Worm (Caenorhabditis elegans) whole organism, L1 larva: ENCODE measurements around the gene oac-39.

ENCODE experiments used
- C16A3.4 ChIP-seq: fragments of 150-350 bp; optimal IDR thresholded peaks from 2 replicates; lab custom pipeline; 2014; ENCODE audit warnings: missing biosample characterization, missing genetic modification characterization
- Y116A8C.19 ChIP-seq: sonication (generic microtip); optimal IDR thresholded peaks from 2 replicates; lab custom pipeline; 2016; ENCODE audit warnings: missing compliant biosample characterization, missing genetic modification characterization, borderline replicate concordance
- aly-2 ChIP-seq: fragments of 150-350 bp; optimal IDR thresholded peaks from 2 replicates; lab custom pipeline; 2014; ENCODE audit warnings: missing biosample characterization, missing genetic modification characterization
- ceh-82 ChIP-seq, 3 experiments: fragments of 150-350 bp in 1 of 3; sonication (generic microtip) in 2 of 3; optimal IDR thresholded peaks; 2 replicates each; lab custom pipeline; 2014 to 2017; ENCODE audit warnings: missing biosample characterization in 3 of 3, missing genetic modification characterization in 3 of 3
- ces-1 ChIP-seq: fragments of 150-350 bp; optimal IDR thresholded peaks from 2 replicates; lab custom pipeline; 2014; ENCODE audit warnings: missing biosample characterization, missing genetic modification reagents, missing genetic modification characterization
- dpl-1 ChIP-seq, 3 experiments: fragments of 150-350 bp in 2 of 3; sonication (generic microtip) in 1 of 3; optimal IDR thresholded peaks; 2 replicates each; lab custom pipeline; 2014 to 2017; ENCODE audit warnings: missing biosample characterization in 3 of 3, missing genetic modification characterization in 3 of 3, missing genetic modification reagents in 3 of 3
- dsc-1 ChIP-seq: sonication (generic microtip); optimal IDR thresholded peaks from 2 replicates; lab custom pipeline; 2016; ENCODE audit warnings: mild to moderate bottlenecking, missing genetic modification characterization, missing compliant biosample characterization
- efl-1 ChIP-seq, 4 experiments: fragments of 150-350 bp; optimal IDR thresholded peaks in 3 of 4; peaks in 1 of 4; 1 replicate in 1 of 4; 2 replicates in 3 of 4; lab custom pipeline; 2014; ENCODE audit warnings: missing biosample characterization in 2 of 4, missing genetic modification characterization in 2 of 4, missing genetic modification reagents in 2 of 4
- efl-3 ChIP-seq: fragments of 200-800 bp; sonication (Bioruptor generic); optimal IDR thresholded peaks from 2 replicates; lab custom pipeline; 2018; ENCODE audit warnings: mild to moderate bottlenecking, missing genetic modification characterization, missing compliant biosample characterization
- elt-2 ChIP-seq: sonication (generic microtip); optimal IDR thresholded peaks from 2 replicates; lab custom pipeline; 2016; ENCODE audit warnings: missing genetic modification characterization, mild to moderate bottlenecking, inconsistent platforms, missing compliant biosample characterization, missing genetic modification reagents
- elt-3 ChIP-seq, 6 experiments: fragments of 150-350 bp in 1 of 6; sonication (generic microtip); optimal IDR thresholded peaks; 2 replicates each; lab custom pipeline; 2017 to 2018; ENCODE audit warnings: missing biosample characterization in 6 of 6, missing genetic modification characterization in 6 of 6, inconsistent platforms in 1 of 6
- ets-5 ChIP-seq: fragments of 200-800 bp; sonication (Bioruptor generic); IDR thresholded peaks from 2 replicates; pipeline ENCODE4 v1.3.6; 2022; ENCODE audit warnings: missing genetic modification characterization, missing compliant biosample characterization
- fkh-10 ChIP-seq: sonication (generic microtip); optimal IDR thresholded peaks from 2 replicates; lab custom pipeline; 2017; ENCODE audit warnings: missing biosample characterization, missing genetic modification reagents, missing genetic modification characterization
- fkh-4 ChIP-seq: sonication (generic microtip); optimal IDR thresholded peaks from 2 replicates; lab custom pipeline; 2016; ENCODE audit warnings: missing compliant biosample characterization, missing genetic modification characterization, borderline replicate concordance
- hpl-2 ChIP-seq: fragments of 150-350 bp; optimal IDR thresholded peaks from 2 replicates; lab custom pipeline; 2014; ENCODE audit warnings: missing biosample characterization, missing genetic modification reagents, missing genetic modification characterization
- jun-1 ChIP-seq: fragments of 150-350 bp; optimal IDR thresholded peaks from 2 replicates; lab custom pipeline; 2014; ENCODE audit warnings: missing biosample characterization, missing genetic modification reagents, missing genetic modification characterization
- lin-13 ChIP-seq: fragments of 150-350 bp; optimal IDR thresholded peaks from 2 replicates; lab custom pipeline; 2014; ENCODE audit warnings: missing biosample characterization, missing genetic modification reagents, missing genetic modification characterization
- lin-35 ChIP-seq, 2 experiments: fragments of 150-350 bp; optimal IDR thresholded peaks; 2 replicates each; lab custom pipeline; 2014; ENCODE audit warnings: missing biosample characterization in 2 of 2, missing genetic modification characterization in 2 of 2, missing genetic modification reagents in 2 of 2
- lin-39 ChIP-seq: fragments of 150-350 bp; optimal IDR thresholded peaks from 2 replicates; lab custom pipeline; 2014; ENCODE audit warnings: missing biosample characterization, missing genetic modification reagents, missing genetic modification characterization
- lsy-2 ChIP-seq, 2 experiments: fragments of 150-350 bp; optimal IDR thresholded peaks; 2 replicates each; lab custom pipeline; 2014; ENCODE audit warnings: missing biosample characterization in 2 of 2, missing genetic modification characterization in 2 of 2
- mab-9 ChIP-seq: fragments of 200-800 bp; sonication (Bioruptor generic); IDR thresholded peaks from 2 replicates; pipeline ENCODE4 v1.3.6; 2022; ENCODE audit warnings: missing genetic modification reagents, missing genetic modification characterization, missing compliant biosample characterization
- mdl-1 ChIP-seq, 2 experiments: fragments of 150-350 bp; optimal IDR thresholded peaks; 2 replicates each; lab custom pipeline; 2014 to 2017; ENCODE audit warnings: missing biosample characterization in 2 of 2, missing genetic modification characterization in 2 of 2, inconsistent platforms in 1 of 2
- mef-2 ChIP-seq: fragments of 150-350 bp; optimal IDR thresholded peaks from 2 replicates; lab custom pipeline; 2014; ENCODE audit warnings: missing biosample characterization, missing genetic modification characterization
- nhr-20 ChIP-seq: sonication (generic microtip); optimal IDR thresholded peaks from 2 replicates; lab custom pipeline; 2016; ENCODE audit warnings: mild to moderate bottlenecking, missing genetic modification characterization, missing compliant biosample characterization
- nhr-47 ChIP-seq: sonication (generic microtip); optimal IDR thresholded peaks from 2 replicates; lab custom pipeline; 2016; ENCODE audit warnings: mild to moderate bottlenecking, missing genetic modification characterization, moderate library complexity, missing compliant biosample characterization
- nhr-71 ChIP-seq: sonication (generic microtip); optimal IDR thresholded peaks from 2 replicates; lab custom pipeline; 2016; ENCODE audit warnings: mild to moderate bottlenecking, missing genetic modification characterization, moderate library complexity, missing compliant biosample characterization
- nhr-77 ChIP-seq: fragments of 150-350 bp; optimal IDR thresholded peaks from 2 replicates; lab custom pipeline; 2014; ENCODE audit warnings: missing biosample characterization, missing genetic modification characterization
- nhr-85 ChIP-seq: sonication (generic microtip); peaks from one replicate; lab custom pipeline; 2016; ENCODE audit warnings: missing genetic modification characterization, inconsistent platforms, missing compliant biosample characterization
- nhr-90 ChIP-seq: sonication (generic microtip); optimal IDR thresholded peaks from 2 replicates; lab custom pipeline; 2016; ENCODE audit warnings: mild to moderate bottlenecking, missing genetic modification characterization, missing compliant biosample characterization; ENCODE audit not compliant: poor library complexity
- pag-3 ChIP-seq: sonication (generic microtip); optimal IDR thresholded peaks from 2 replicates; lab custom pipeline; 2017; ENCODE audit warnings: missing genetic modification characterization, mild to moderate bottlenecking, missing compliant biosample characterization, antibody characterized with exemption, borderline replicate concordance; ENCODE audit not compliant: insufficient read depth
- pax-3 ChIP-seq: fragments of 200-800 bp; sonication (Bioruptor generic); optimal IDR thresholded peaks from 2 replicates; lab custom pipeline; 2018; ENCODE audit warnings: mild to moderate bottlenecking, missing genetic modification characterization, moderate library complexity, missing compliant biosample characterization
- pqm-1 ChIP-seq: sonication (generic microtip); optimal IDR thresholded peaks from 3 replicates; lab custom pipeline; 2017; ENCODE audit warnings: missing biosample characterization, missing genetic modification characterization
- skn-1 ChIP-seq: fragments of 150-350 bp; optimal IDR thresholded peaks from 2 replicates; lab custom pipeline; 2014; ENCODE audit warnings: missing biosample characterization, missing genetic modification characterization
- snu-23 ChIP-seq: sonication (generic microtip); optimal IDR thresholded peaks from 2 replicates; lab custom pipeline; 2016; ENCODE audit warnings: missing genetic modification characterization, missing compliant biosample characterization
- sptf-1 ChIP-seq: fragments of 150-350 bp; optimal IDR thresholded peaks from 2 replicates; lab custom pipeline; 2014; ENCODE audit warnings: missing biosample characterization, missing genetic modification characterization
- sup-37 ChIP-seq: fragments of 200-800 bp; sonication (Bioruptor generic); optimal IDR thresholded peaks from 2 replicates; lab custom pipeline; 2018; ENCODE audit warnings: mild to moderate bottlenecking, missing genetic modification characterization, missing compliant biosample characterization
- swsn-7 ChIP-seq: sonication (generic microtip); optimal IDR thresholded peaks from 2 replicates; lab custom pipeline; 2016; ENCODE audit warnings: missing genetic modification characterization, missing compliant biosample characterization
- unc-130 ChIP-seq: fragments of 150-350 bp; optimal IDR thresholded peaks from 2 replicates; lab custom pipeline; 2017; ENCODE audit warnings: missing biosample characterization, missing genetic modification characterization, inconsistent platforms
- unc-30 ChIP-seq: sonication (generic microtip); optimal IDR thresholded peaks from 2 replicates; lab custom pipeline; 2017; ENCODE audit warnings: missing biosample characterization, missing genetic modification characterization
- unc-86 ChIP-seq: sonication (generic microtip); optimal IDR thresholded peaks from 2 replicates; lab custom pipeline; 2016; ENCODE audit warnings: missing genetic modification characterization, missing compliant biosample characterization
- vab-15 ChIP-seq: sonication (generic microtip); optimal IDR thresholded peaks from 2 replicates; lab custom pipeline; 2017; ENCODE audit warnings: missing genotype, mild to moderate bottlenecking, missing genetic modification characterization, missing compliant biosample characterization
- xbp-1 ChIP-seq: sonication (generic microtip); optimal IDR thresholded peaks from 2 replicates; lab custom pipeline; 2016; ENCODE audit warnings: missing genetic modification characterization, missing compliant biosample characterization
- zag-1 ChIP-seq: fragments of 150-350 bp; optimal IDR thresholded peaks from 2 replicates; lab custom pipeline; 2014; ENCODE audit warnings: missing biosample characterization, missing genetic modification characterization
- ztf-11 ChIP-seq, 2 experiments: sonication (generic microtip); optimal IDR thresholded peaks; 2 replicates each; lab custom pipeline; 2016 to 2017; ENCODE audit warnings: missing genetic modification characterization in 2 of 2, missing biosample characterization in 1 of 2, missing compliant biosample characterization in 1 of 2

oac-39 gene

ce11 chrV:211388-212168, 40.0 kb downstream of the oac-39 start:
- TF ChIP-seq unc-86 (tag; lab: Kevin White, UChicago) (no peak), dsc-1 (tag; lab: Kevin White, UChicago) (peak; percentile 92), skn-1 (tag; lab: Kevin White, UChicago) (peak; percentile 23), swsn-7 (tag; lab: Kevin White, UChicago) (no peak), fkh-4 (tag; lab: Kevin White, UChicago) (peak; percentile 67), elt-2 (tag; lab: Kevin White, UChicago) (peak; percentile 20), ztf-11 (tag; optimal IDR thresholded peaks at IDR 0.05; lab: Kevin White, UChicago) (no peak), mef-2 (tag; lab: Kevin White, UChicago) (no peak), zag-1 (tag; lab: Kevin White, UChicago) (no peak), efl-1 (optimal IDR thresholded peaks at IDR 0.05; lab: Kevin White, UChicago) (no peak), efl-1 (GFP tag; optimal IDR thresholded peaks at IDR 0.05 in 1 of 2; lab: Kevin White, UChicago) (peak in 1 of 2 experiments; percentile 3), nhr-20 (tag; lab: Kevin White, UChicago) (peak; percentile 86)

ce11 chrV:206814-207213, 44.7 kb downstream of the oac-39 start:
- TF ChIP-seq elt-3 (tag; optimal IDR thresholded peaks at IDR 0.05; lab: Kevin White, UChicago) (no peak), pag-3 (tag; lab: Kevin White, UChicago) (no peak), snu-23 (GFP tag; lab: Kevin White, UChicago) (no peak), C16A3.4 (no peak), sup-37 (GFP tag; lab: Kevin White, UChicago) (no peak), mab-9 (GFP tag; lab: Robert Waterston, UW) (0 out of 2 replicates have a peak, but pooled peaks have one; percentile 19), aly-2 (no peak), nhr-71 (tag; lab: Kevin White, UChicago) (no peak), mdl-1 (tag; optimal IDR thresholded peaks at IDR 0.05; lab: Kevin White, UChicago) (no peak), zag-1 (tag; lab: Kevin White, UChicago) (no peak), pax-3 (tag; lab: Kevin White, UChicago) (no peak), mef-2 (tag; lab: Kevin White, UChicago) (no peak), efl-1 (optimal IDR thresholded peaks at IDR 0.05; lab: Kevin White, UChicago) (no peak), efl-1 (GFP tag; optimal IDR thresholded peaks at IDR 0.05 in 1 of 2; lab: Kevin White, UChicago) (peak in 1 of 2 experiments; percentile 40)
- TF ChIP-seq, all 84 proteins: peak for 2

ce11 chrV:203855-204432, 47.6 kb downstream of the oac-39 start, which contains the start of gene lec-12:
Gene lec-12, plus strand, starts transcription at chrV:204382.
- peak; percentile 16 for TF ChIP-seq nhr-47 (tag; lab: Kevin White, UChicago)
- TF ChIP-seq efl-3 = no peak
- TF ChIP-seq dpl-1 (GFP tag; optimal IDR thresholded peaks at IDR 0.05; lab: Kevin White, UChicago) = no peak
- TF ChIP-seq nhr-71 (tag; lab: Kevin White, UChicago) = peak; percentile 25
- TF ChIP-seq ets-5 (GFP tag; lab: Robert Waterston, UW) = no peak
- no peak for TF ChIP-seq sup-37 (GFP tag; lab: Kevin White, UChicago)
- TF ChIP-seq Y116A8C.19 = no peak
- TF ChIP-seq vab-15 (tag; lab: Kevin White, UChicago) = no peak
- no peak for TF ChIP-seq nhr-77 (tag; lab: Kevin White, UChicago)
- no peak for TF ChIP-seq mef-2 (tag; lab: Kevin White, UChicago)
- TF ChIP-seq unc-130 (tag; lab: Kevin White, UChicago) = no peak
- no peak for TF ChIP-seq pqm-1
- TF ChIP-seq ceh-82 (tag; optimal IDR thresholded peaks at IDR 0.05; lab: Kevin White, UChicago) = no peak
- no peak for TF ChIP-seq nhr-85 (tag; lab: Kevin White, UChicago)
- TF ChIP-seq lin-39 (tag; lab: Kevin White, UChicago) = no peak
- TF ChIP-seq nhr-90 (tag; lab: Kevin White, UChicago) = no peak
- TF ChIP-seq sptf-1 (tag; lab: Kevin White, UChicago) = no peak
- TF ChIP-seq unc-30 (tag; lab: Kevin White, UChicago) = no peak
- no peak for TF ChIP-seq lin-35 (GFP tag; optimal IDR thresholded peaks at IDR 0.05; lab: Kevin White, UChicago)
- TF ChIP-seq fkh-10 (GFP tag; lab: Kevin White, UChicago) = no peak
- no peak for TF ChIP-seq hpl-2 (GFP tag; lab: Kevin White, UChicago)
- peak; percentile 21 for TF ChIP-seq snu-23 (GFP tag; lab: Kevin White, UChicago)
- no peak for TF ChIP-seq efl-1 (optimal IDR thresholded peaks at IDR 0.05; lab: Kevin White, UChicago)
- peak in 1 of 2 experiments; percentile 8 for TF ChIP-seq efl-1 (GFP tag; optimal IDR thresholded peaks at IDR 0.05 in 1 of 2; lab: Kevin White, UChicago)
- no peak for TF ChIP-seq jun-1
- peak in 1 of 2 experiments; percentile 10 for TF ChIP-seq lsy-2 (tag; optimal IDR thresholded peaks at IDR 0.05; lab: Kevin White, UChicago)
- TF ChIP-seq lin-13 (GFP tag; lab: Kevin White, UChicago) = no peak
- no peak for TF ChIP-seq ces-1 (GFP tag; lab: Kevin White, UChicago)
- no peak for TF ChIP-seq fkh-4 (tag; lab: Kevin White, UChicago)
- TF ChIP-seq xbp-1 (tag; lab: Kevin White, UChicago) = no peak
